Worm (Caenorhabditis elegans): ENCODE results near the gene F33E11.3.

DNA sequence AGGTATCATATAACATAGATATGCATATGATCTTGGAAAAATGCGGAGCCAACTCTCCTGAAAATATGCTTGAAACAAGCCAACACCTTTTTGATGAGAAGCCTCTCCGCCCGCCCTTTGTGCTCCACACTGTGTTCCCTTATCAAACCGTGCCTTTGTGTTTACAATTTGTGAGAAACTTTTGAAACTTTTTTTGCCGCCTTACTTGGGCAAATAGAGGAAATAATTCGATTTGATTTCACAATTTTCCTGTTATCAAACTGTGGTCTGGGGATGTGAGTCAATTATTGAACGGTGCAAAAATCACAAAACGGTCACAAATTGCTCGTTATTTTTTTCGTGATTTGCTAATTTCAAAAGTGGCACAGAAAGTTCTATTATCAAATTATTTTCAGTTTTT, 28.1 kb upstream of the F33E11.3 start:
- TF ChIP-seq ama-1 (optimal IDR thresholded peaks at IDR 0.05) (no peak), ama-1 (GFP tag; optimal IDR thresholded peaks at IDR 0.05) (no peak), cebp-2 (GFP tag; IDR thresholded peaks at IDR 0.05) (no peak), dpl-1 (GFP tag; optimal IDR thresholded peaks at IDR 0.05) (no peak), bed-2 (GFP tag; IDR thresholded peaks at IDR 0.05) (no peak), snpc-4 (GFP tag; optimal IDR thresholded peaks at IDR 0.05) (no peak), snpc-4 (tag; optimal IDR thresholded peaks at IDR 0.05) (no peak)
